Fruit fly (Drosophila melanogaster): ENCODE data around the gene Dus2.

dm6 chrX:14215834-14216233 is 22.0 kb upstream of the Dus2 start:
- TF ChIP-seq EcR (GFP tag; optimal IDR thresholded peaks at IDR 0.05): no peak
- no peak for TF ChIP-seq usp (GFP tag; optimal IDR thresholded peaks at IDR 0.05)
- no peak for TF ChIP-seq CG8478 (optimal IDR thresholded peaks at IDR 0.05)
- TF ChIP-seq pan (optimal IDR thresholded peaks at IDR 0.05): no peak
- TF ChIP-seq psq (optimal IDR thresholded peaks at IDR 0.05): no peak
- TF ChIP-seq Dll (optimal IDR thresholded peaks at IDR 0.05): no peak

All from whole organism.